Worm (Caenorhabditis elegans) whole organism, midembryonic: ENCODE data around the gene fbxb-60.
"Not testable (repeated sequence)": the region's sequence is repeated elsewhere in the genome, so short reads cannot be mapped to it uniquely, and the experiment has no call there.

Experiments
- T22C8.4 ChIP-seq: fragments of 200-800 bp; sonication (Bioruptor generic); IDR thresholded peaks from 2 replicates; pipeline ENCODE4 v1.3.6; 2022; ENCODE audit warnings: missing genetic modification characterization, missing compliant biosample characterization
- cog-1 ChIP-seq: sonication (generic microtip); optimal IDR thresholded peaks from 2 replicates; lab custom pipeline; 2016; ENCODE audit warnings: missing genetic modification characterization, missing compliant biosample characterization
- flt-1 ChIP-seq: fragments of 200-800 bp; sonication (Bioruptor generic); IDR thresholded peaks from 2 replicates; pipeline ENCODE4 v1.3.6; 2022; ENCODE audit warnings: missing genetic modification characterization, missing compliant biosample characterization
- klf-2 ChIP-seq: fragments of 200-800 bp; sonication (Bioruptor generic); conservative IDR thresholded peaks from 2 replicates; pipeline ENCODE4 v1.3.6; 2022; ENCODE audit warnings: missing genetic modification reagents, missing genetic modification characterization, missing compliant biosample characterization
- med-1 ChIP-seq: sonication (generic microtip); optimal IDR thresholded peaks from 2 replicates; lab custom pipeline; 2017; ENCODE audit warnings: missing genetic modification characterization, mild to moderate bottlenecking, missing compliant biosample characterization, antibody characterized with exemption, missing genetic modification reagents; ENCODE audit not compliant: insufficient read depth
- ref-1 ChIP-seq: fragments of 200-800 bp; sonication (Bioruptor generic); conservative IDR thresholded peaks from 2 replicates; pipeline ENCODE4 v1.3.6; 2022; ENCODE audit warnings: missing genetic modification reagents, missing genetic modification characterization, missing compliant biosample characterization
- tab-1 ChIP-seq: fragments of 200-800 bp; sonication (Bioruptor generic); IDR thresholded peaks from 2 replicates; pipeline ENCODE4 v1.3.6; 2022; ENCODE audit warnings: missing genetic modification characterization, missing compliant biosample characterization
- ztf-23 ChIP-seq: fragments of 200-800 bp; sonication (Bioruptor generic); IDR thresholded peaks from 2 replicates; pipeline ENCODE4 v1.3.6; 2022; ENCODE audit warnings: missing genetic modification reagents, missing genetic modification characterization, missing compliant biosample characterization
- ztf-29 ChIP-seq: fragments of 200-800 bp; sonication (Bioruptor generic); IDR thresholded peaks from 2 replicates; pipeline ENCODE4 v1.3.6; 2022; ENCODE audit warnings: missing genetic modification reagents, missing genetic modification characterization, missing compliant biosample characterization

The fbxb-60 gene

DNA sequence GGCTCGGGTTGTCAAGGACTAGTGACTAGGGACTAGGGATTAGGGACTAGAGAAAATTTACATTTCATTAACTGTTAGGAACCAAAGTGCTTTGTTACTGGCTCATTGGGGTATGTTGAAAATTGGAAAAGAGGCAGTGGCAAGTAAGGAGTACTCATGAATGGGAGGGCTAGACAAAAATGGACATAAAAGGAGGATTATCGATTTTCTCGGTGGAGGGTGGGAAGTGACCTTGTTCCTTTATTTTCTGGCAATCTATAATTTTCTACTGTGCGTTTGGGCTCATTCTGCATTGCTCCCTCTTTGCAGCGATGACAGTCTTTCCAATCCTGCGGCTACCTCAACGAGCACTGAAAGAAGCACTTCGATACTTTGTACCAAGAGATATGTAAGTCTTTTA lies at the start of gene fbxb-60:
TSS of gene fbxb-60 (plus strand) at position 301 of the 400 bp plus-strand sequence.
- TF ChIP-seq T22C8.4 (GFP tag; lab: Robert Waterston, UW) (peak; percentile 53; the same call in 1 of the 2 replicates), tab-1 (GFP tag; lab: Robert Waterston, UW) (no peak)

ce11 chrV:19250983-19251382 lies 46.6 kb upstream of the fbxb-60 start, which contains the start of gene str-81:
TSS of gene str-81 (minus strand) at chrV:19251083.
- TF ChIP-seq cog-1 (tag; lab: Kevin White, UChicago) (no peak), tab-1 (GFP tag; lab: Robert Waterston, UW) (no peak), ztf-29 (no peak), ref-1 (no peak), klf-2 (GFP tag; lab: Robert Waterston, UW) (no peak)

- no peak for TF ChIP-seq ztf-23 (GFP tag; lab: Robert Waterston, UW)
- no peak for TF ChIP-seq ztf-29
- TF ChIP-seq med-1 (GFP tag; lab: Kevin White, UChicago) = no peak
- no peak for TF ChIP-seq ref-1
- no peak for TF ChIP-seq cog-1 (tag; lab: Kevin White, UChicago)
- TF ChIP-seq klf-2 (GFP tag; lab: Robert Waterston, UW) = no peak
- no peak for TF ChIP-seq tab-1 (GFP tag; lab: Robert Waterston, UW)
- TF ChIP-seq flt-1 (GFP tag; lab: Robert Waterston, UW) = no peak
- TF ChIP-seq T22C8.4 (GFP tag; lab: Robert Waterston, UW) = no peak
These were observed 45.8 kb upstream of the fbxb-60 start, which contains the start of gene F21D9.11 for ce11 chrV:19251844-19252243. TSS of gene F21D9.11 (plus strand) at chrV:19252144.

ce11 chrV:19253520-19253919 lies 44.1 kb upstream of the fbxb-60 start, which contains the start of gene F21D9.4:
TSS of gene F21D9.4 (plus strand) at chrV:19253820.
- TF ChIP-seq T22C8.4 (GFP tag; lab: Robert Waterston, UW) = no peak
- TF ChIP-seq flt-1 (GFP tag; lab: Robert Waterston, UW) = no peak
- TF ChIP-seq ztf-23 (GFP tag; lab: Robert Waterston, UW) = no peak
- TF ChIP-seq ztf-29 = no peak
- TF ChIP-seq cog-1 (tag; lab: Kevin White, UChicago) = no peak
- no peak for TF ChIP-seq klf-2 (GFP tag; lab: Robert Waterston, UW)
- TF ChIP-seq med-1 (GFP tag; lab: Kevin White, UChicago) = no peak
- TF ChIP-seq tab-1 (GFP tag; lab: Robert Waterston, UW) = no peak

DNA sequence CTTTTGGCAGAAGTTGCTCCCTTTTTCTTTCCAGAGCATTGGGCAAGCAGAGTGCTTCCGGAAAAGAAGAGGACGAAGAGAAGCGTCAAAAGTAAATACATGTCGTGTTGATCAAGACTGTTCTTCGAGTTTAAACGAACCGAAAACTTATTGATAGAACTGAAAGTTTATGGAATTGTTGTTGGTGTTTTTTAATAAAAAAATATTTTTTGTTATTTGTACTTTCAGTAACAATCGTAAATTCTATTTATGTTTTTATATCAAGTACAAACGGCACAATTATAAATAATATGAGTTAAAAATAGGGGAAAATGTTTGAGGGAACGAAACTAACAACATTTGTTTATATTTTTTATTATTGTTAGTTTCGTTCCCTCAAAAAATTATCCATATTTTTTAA lies 40.0 kb upstream of the fbxb-60 start, which contains the start of gene F21D9.3:
TSS of gene F21D9.3 (minus strand) at position 101 of the 400 bp plus-strand sequence.
- TF ChIP-seq ref-1 (no peak), cog-1 (tag; lab: Kevin White, UChicago) (no peak), ztf-29 (no peak), tab-1 (GFP tag; lab: Robert Waterston, UW) (no peak), flt-1 (GFP tag; lab: Robert Waterston, UW) (no peak), ztf-23 (GFP tag; lab: Robert Waterston, UW) (no peak), klf-2 (GFP tag; lab: Robert Waterston, UW) (no peak), T22C8.4 (GFP tag; lab: Robert Waterston, UW) (no peak), med-1 (GFP tag; lab: Kevin White, UChicago) (no peak)

ce11 chrV:19259403-19259802 lies 38.2 kb upstream of the fbxb-60 start:
- TF ChIP-seq ztf-23 (GFP tag; lab: Robert Waterston, UW) (no peak), cog-1 (tag; lab: Kevin White, UChicago) (no peak), klf-2 (GFP tag; lab: Robert Waterston, UW) (no peak), med-1 (GFP tag; lab: Kevin White, UChicago) (no peak), T22C8.4 (GFP tag; lab: Robert Waterston, UW) (no peak), ref-1 (no peak), tab-1 (GFP tag; lab: Robert Waterston, UW) (no peak), flt-1 (GFP tag; lab: Robert Waterston, UW) (no peak), ztf-29 (no peak)

- TF ChIP-seq klf-2 (GFP tag; lab: Robert Waterston, UW) (no peak), ztf-29 (no peak), T22C8.4 (GFP tag; lab: Robert Waterston, UW) (no peak), ztf-23 (GFP tag; lab: Robert Waterston, UW) (no peak), cog-1 (tag; lab: Kevin White, UChicago) (no peak), flt-1 (GFP tag; lab: Robert Waterston, UW) (no peak), ref-1 (no peak), tab-1 (GFP tag; lab: Robert Waterston, UW) (no peak), med-1 (GFP tag; lab: Kevin White, UChicago) (no peak)
These were observed 36.9 kb upstream of the fbxb-60 start for ce11 chrV:19260686-19261085.

ce11 chrV:19262349-19262748 lies 35.3 kb upstream of the fbxb-60 start, which contains the start of gene F21D9.2:
TSS of gene F21D9.2 (minus strand) at chrV:19262449.
- TF ChIP-seq cog-1 (tag; lab: Kevin White, UChicago) = no peak
- TF ChIP-seq med-1 (GFP tag; lab: Kevin White, UChicago) = no peak
- no peak for TF ChIP-seq ztf-29
- TF ChIP-seq T22C8.4 (GFP tag; lab: Robert Waterston, UW) = no peak
- no peak for TF ChIP-seq klf-2 (GFP tag; lab: Robert Waterston, UW)
- TF ChIP-seq ref-1 = no peak
- no peak for TF ChIP-seq ztf-23 (GFP tag; lab: Robert Waterston, UW)
- no peak for TF ChIP-seq tab-1 (GFP tag; lab: Robert Waterston, UW)
- no peak for TF ChIP-seq flt-1 (GFP tag; lab: Robert Waterston, UW)

ce11 chrV:19264148-19264547 lies 33.5 kb upstream of the fbxb-60 start, which contains the start of gene F21D9.1:
TSS of gene F21D9.1 (plus strand) at chrV:19264448.
- TF ChIP-seq T22C8.4 (GFP tag; lab: Robert Waterston, UW); ztf-29; ref-1: not testable (repeated sequence)

DNA sequence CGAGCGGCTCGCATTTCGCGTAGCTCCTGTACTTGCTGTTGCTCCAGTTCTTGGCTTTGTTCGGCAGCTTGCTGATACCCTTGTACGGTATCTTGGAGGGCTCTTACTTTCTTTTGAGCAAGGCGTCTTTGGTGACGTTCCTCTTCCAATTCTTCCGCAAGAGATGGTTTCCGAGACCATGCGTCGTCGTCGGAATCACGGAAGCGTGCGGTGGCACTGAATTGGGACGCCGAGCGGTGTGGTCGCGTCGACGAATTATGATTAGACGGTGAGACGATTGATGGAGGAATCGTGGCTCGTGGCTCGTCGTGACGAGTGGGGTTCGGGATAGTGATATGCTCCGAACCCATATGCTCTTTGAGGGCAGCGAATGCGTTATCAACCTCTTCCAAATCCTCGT lies 21.3 kb upstream of the fbxb-60 start:
- TF ChIP-seq flt-1 (GFP tag; lab: Robert Waterston, UW) (no peak), T22C8.4 (GFP tag; lab: Robert Waterston, UW) (no peak), cog-1 (tag; lab: Kevin White, UChicago) (no peak), tab-1 (GFP tag; lab: Robert Waterston, UW) (no peak), ztf-29 (no peak), med-1 (GFP tag; lab: Kevin White, UChicago) (no peak), ref-1 (no peak), ztf-23 (GFP tag; lab: Robert Waterston, UW) (no peak), klf-2 (GFP tag; lab: Robert Waterston, UW) (no peak)
